Fruit fly (Drosophila melanogaster) whole organism, embryonic: ENCODE measurements around the gene Sfp33A2.

Source experiments
- ATbp ChIP-seq: fragments of 200-800 bp; sonication (Bioruptor generic); optimal IDR thresholded peaks from 2 replicates; lab custom pipeline; 2017; ENCODE audit warnings: missing biosample characterization, mild to moderate bottlenecking, missing genetic modification characterization, missing genetic modification reagents
- B-H2 ChIP-seq: fragments of 200-800 bp; sonication (Bioruptor generic); optimal IDR thresholded peaks from 2 replicates; lab custom pipeline; 2018; ENCODE audit warnings: missing biosample characterization, mild to moderate bottlenecking, missing genetic modification characterization
- CG10267 ChIP-seq: fragments of 200-800 bp; sonication (Bioruptor generic); optimal IDR thresholded peaks from 2 replicates; lab custom pipeline; 2018; ENCODE audit warnings: missing biosample characterization, mild to moderate bottlenecking, missing genetic modification characterization, moderate library complexity
- CG10543 ChIP-seq: fragments of 200-800 bp; sonication (Bioruptor generic); optimal IDR thresholded peaks from 3 replicates; lab custom pipeline; 2017; ENCODE audit warnings: missing biosample characterization, mild to moderate bottlenecking, missing genetic modification characterization, moderate library complexity
- CG11093 ChIP-seq: fragments of 200-800 bp; sonication (Bioruptor generic); IDR thresholded peaks from 3 replicates; pipeline ENCODE4 v1.3.6; 2022; ENCODE audit warnings: missing biosample characterization, missing genetic modification characterization
- CG11695 ChIP-seq: fragments of 200-800 bp; sonication (Bioruptor generic); IDR thresholded peaks from 3 replicates; pipeline ENCODE4 v1.3.6; 2022; ENCODE audit warnings: missing biosample characterization, missing genetic modification characterization
- CG11723 ChIP-seq: fragments of 200-800 bp; sonication (Bioruptor generic); optimal IDR thresholded peaks from 2 replicates; lab custom pipeline; 2017; ENCODE audit warnings: missing biosample characterization, mild to moderate bottlenecking, missing genetic modification characterization
- CG16815 ChIP-seq: fragments of 200-800 bp; sonication (Bioruptor generic); optimal IDR thresholded peaks from 3 replicates; lab custom pipeline; 2017; ENCODE audit warnings: missing biosample characterization, mild to moderate bottlenecking, missing genetic modification characterization
- CG2202 ChIP-seq: fragments of 200-800 bp; sonication (Bioruptor generic); optimal IDR thresholded peaks from 2 replicates; lab custom pipeline; 2018; ENCODE audit warnings: missing biosample characterization, mild to moderate bottlenecking, missing genetic modification characterization
- CG34224 ChIP-seq: fragments of 200-800 bp; sonication (Bioruptor generic); IDR thresholded peaks from 3 replicates; pipeline ENCODE4 v1.3.6; 2022; ENCODE audit warnings: missing biosample characterization, missing genetic modification characterization; ENCODE audit not compliant: partially characterized antibody
- CG4854 ChIP-seq: fragments of 200-800 bp; sonication (Bioruptor generic); optimal IDR thresholded peaks from 2 replicates; lab custom pipeline; 2016; ENCODE audit warnings: missing biosample characterization, missing genetic modification characterization, inconsistent platforms
- CG5953 ChIP-seq: fragments of 200-800 bp; sonication (Bioruptor generic); IDR thresholded peaks from 2 replicates; pipeline ENCODE4 v1.3.6; 2022; ENCODE audit warnings: missing biosample characterization, missing genetic modification characterization
- CG6689 ChIP-seq: fragments of 200-800 bp; sonication (Bioruptor generic); IDR thresholded peaks from 2 replicates; pipeline ENCODE4 v1.3.6; 2022; ENCODE audit warnings: missing biosample characterization, missing genetic modification characterization
- Dfd ChIP-seq, 2 experiments: fragments of >200 bp; optimal IDR thresholded peaks; 2 replicates each; lab custom pipeline; 2017; ENCODE audit warnings: missing biosample characterization in 2 of 2, missing genetic modification characterization in 2 of 2
- Dip2 ChIP-seq: fragments of 200-800 bp; sonication (Bioruptor generic); IDR thresholded peaks from 2 replicates; pipeline ENCODE4 v1.3.6; 2022; ENCODE audit warnings: missing biosample characterization, missing genetic modification characterization
- Dip3 ChIP-seq: fragments of 200-800 bp; sonication (Bioruptor generic); optimal IDR thresholded peaks from 3 replicates; lab custom pipeline; 2016; ENCODE audit warnings: missing biosample characterization, missing genetic modification characterization
- Drgx ChIP-seq: fragments of 200-800 bp; sonication (Bioruptor generic); IDR thresholded peaks from 2 replicates; pipeline ENCODE4 v1.3.6; 2022; ENCODE audit warnings: missing biosample characterization, missing genetic modification characterization
- Fer2 ChIP-seq: fragments of 200-800 bp; sonication (Bioruptor generic); optimal IDR thresholded peaks from 2 replicates; lab custom pipeline; 2018; ENCODE audit warnings: missing biosample characterization, mild to moderate bottlenecking, missing genetic modification characterization, moderate library complexity
- Hr51 ChIP-seq, 2 experiments: fragments of 200-800 bp; sonication (Bioruptor generic); optimal IDR thresholded peaks; 2 replicates in 1 of 2; 3 replicates in 1 of 2; lab custom pipeline; 2016 to 2018; ENCODE audit warnings: missing biosample characterization in 2 of 2, missing genetic modification characterization in 2 of 2, mild to moderate bottlenecking in 1 of 2, moderate library complexity in 1 of 2
- Meics ChIP-seq: fragments of 200-800 bp; sonication (Bioruptor generic); optimal IDR thresholded peaks from 2 replicates; lab custom pipeline; 2017; ENCODE audit warnings: missing biosample characterization, mild to moderate bottlenecking, missing genetic modification characterization
- Mes4 ChIP-seq: fragments of 200-800 bp; sonication (Bioruptor generic); optimal IDR thresholded peaks from 2 replicates; lab custom pipeline; 2016; ENCODE audit warnings: missing biosample characterization, missing genetic modification characterization
- Nf-YB ChIP-seq: fragments of 200-800 bp; sonication (Bioruptor generic); optimal IDR thresholded peaks from 3 replicates; lab custom pipeline; 2019; ENCODE audit warnings: missing biosample characterization, mild to moderate bottlenecking, missing genetic modification characterization, moderate library complexity
- Oli ChIP-seq: fragments of 200-800 bp; sonication (Bioruptor generic); optimal IDR thresholded peaks from 2 replicates; lab custom pipeline; 2018; ENCODE audit warnings: missing biosample characterization, mild to moderate bottlenecking, missing genetic modification characterization, moderate library complexity
- Optix ChIP-seq: fragments of 200-800 bp; sonication (Bioruptor generic); IDR thresholded peaks from 3 replicates; pipeline ENCODE4 v1.3.6; 2022; ENCODE audit warnings: missing biosample characterization, missing genetic modification characterization
- Sox102F ChIP-seq: fragments of 200-800 bp; sonication (Bioruptor generic); optimal IDR thresholded peaks from 2 replicates; lab custom pipeline; 2018; ENCODE audit warnings: missing biosample characterization, mild to moderate bottlenecking, missing genetic modification characterization, moderate library complexity
- Taf1 ChIP-seq: fragments of 200-800 bp; sonication (Bioruptor generic); IDR thresholded peaks from 2 replicates; pipeline ENCODE4 v1.3.6; 2022; ENCODE audit warnings: missing biosample characterization, missing genetic modification characterization
- amos ChIP-seq: fragments of 200-800 bp; sonication (Bioruptor generic); IDR thresholded peaks from 2 replicates; pipeline ENCODE4 v1.3.6; 2022; ENCODE audit warnings: missing biosample characterization, missing genetic modification characterization; ENCODE audit not compliant: partially characterized antibody
- bbx ChIP-seq: fragments of 200-800 bp; sonication (Bioruptor generic); IDR thresholded peaks from 2 replicates; pipeline ENCODE4 v1.3.6; 2022; ENCODE audit warnings: missing biosample characterization, missing genetic modification characterization; ENCODE audit not compliant: partially characterized antibody
- crp ChIP-seq, 2 experiments: fragments of 200-800 bp; sonication (Bioruptor generic); optimal IDR thresholded peaks; 2 replicates in 1 of 2; 3 replicates in 1 of 2; lab custom pipeline; 2017; ENCODE audit warnings: missing biosample characterization in 2 of 2, missing genetic modification characterization in 2 of 2, mild to moderate bottlenecking in 1 of 2, moderate library complexity in 1 of 2
- dan ChIP-seq: fragments of 200-800 bp; sonication (Bioruptor generic); IDR thresholded peaks from 2 replicates; pipeline ENCODE4 v1.3.6; 2022; ENCODE audit warnings: missing biosample characterization, missing genetic modification characterization
- dmrt99B ChIP-seq: fragments of 200-800 bp; sonication (Bioruptor generic); optimal IDR thresholded peaks from 2 replicates; lab custom pipeline; 2018; ENCODE audit warnings: missing biosample characterization, mild to moderate bottlenecking, missing genetic modification characterization, moderate library complexity
- gem ChIP-seq: fragments of 200-800 bp; sonication (Bioruptor generic); optimal IDR thresholded peaks from 2 replicates; lab custom pipeline; 2019; ENCODE audit warnings: missing biosample characterization, mild to moderate bottlenecking, missing genetic modification characterization, moderate library complexity
- gro ChIP-seq: fragments of 200-800 bp; sonication (Bioruptor generic); optimal IDR thresholded peaks from 2 replicates; lab custom pipeline; 2016; ENCODE audit warnings: missing biosample characterization, missing genetic modification characterization
- inv ChIP-seq: fragments of 200-800 bp; sonication (Bioruptor generic); IDR thresholded peaks from 2 replicates; pipeline ENCODE4 v1.3.6; 2022; ENCODE audit warnings: missing biosample characterization, missing genetic modification characterization; ENCODE audit not compliant: partially characterized antibody
- lab ChIP-seq: fragments of 200-800 bp; sonication (Bioruptor generic); optimal IDR thresholded peaks from 3 replicates; lab custom pipeline; 2017; ENCODE audit warnings: missing biosample characterization, missing genetic modification characterization, mild to moderate bottlenecking, moderate library complexity, missing genetic modification reagents
- luna ChIP-seq: fragments of 200-800 bp; sonication (Bioruptor generic); optimal IDR thresholded peaks from 2 replicates; lab custom pipeline; 2016; ENCODE audit warnings: missing biosample characterization, missing genetic modification characterization
- nau ChIP-seq: fragments of 200-800 bp; sonication (Bioruptor generic); optimal IDR thresholded peaks from 3 replicates; lab custom pipeline; 2017; ENCODE audit warnings: missing biosample characterization, mild to moderate bottlenecking, missing genetic modification characterization, missing genetic modification reagents
- org-1 ChIP-seq: fragments of 200-800 bp; sonication (Bioruptor generic); optimal IDR thresholded peaks from 2 replicates; lab custom pipeline; 2017; ENCODE audit warnings: missing biosample characterization, missing genetic modification characterization
- otp ChIP-seq: fragments of 200-800 bp; sonication (Bioruptor generic); IDR thresholded peaks from 3 replicates; pipeline ENCODE4, ENCODE4 v1.3.6; 2022; ENCODE audit warnings: missing biosample characterization, missing genetic modification characterization
- peb ChIP-seq: fragments of 200-800 bp; sonication (Bioruptor generic); IDR thresholded peaks from 2 replicates; pipeline ENCODE4 v1.3.6; 2022; ENCODE audit warnings: missing biosample characterization, missing genetic modification characterization
- ranshi ChIP-seq: fragments of 200-800 bp; sonication (Bioruptor generic); IDR thresholded peaks from 2 replicates; pipeline ENCODE4 v1.3.6; 2022; ENCODE audit warnings: missing biosample characterization, missing genetic modification characterization
- sens-2 ChIP-seq: fragments of 200-800 bp; sonication (Bioruptor generic); IDR thresholded peaks from 2 replicates; pipeline ENCODE4 v1.3.6; 2022; ENCODE audit warnings: missing biosample characterization, missing genetic modification characterization
- slbo ChIP-seq: fragments of 200-800 bp; sonication (Bioruptor generic); IDR thresholded peaks from 2 replicates; pipeline ENCODE4 v1.3.6; 2022; ENCODE audit warnings: missing biosample characterization, missing genetic modification characterization
- sug ChIP-seq: fragments of 200-800 bp; optimal IDR thresholded peaks from 2 replicates; lab custom pipeline; 2019; ENCODE audit warnings: missing biosample characterization, mild to moderate bottlenecking, missing genetic modification characterization, moderate library complexity
- tup ChIP-seq: fragments of 200-800 bp; sonication (Bioruptor generic); optimal IDR thresholded peaks from 2 replicates; lab custom pipeline; 2016; ENCODE audit warnings: missing biosample characterization, mild to moderate bottlenecking, missing genetic modification characterization, moderate library complexity

The Sfp33A2 gene

DNA sequence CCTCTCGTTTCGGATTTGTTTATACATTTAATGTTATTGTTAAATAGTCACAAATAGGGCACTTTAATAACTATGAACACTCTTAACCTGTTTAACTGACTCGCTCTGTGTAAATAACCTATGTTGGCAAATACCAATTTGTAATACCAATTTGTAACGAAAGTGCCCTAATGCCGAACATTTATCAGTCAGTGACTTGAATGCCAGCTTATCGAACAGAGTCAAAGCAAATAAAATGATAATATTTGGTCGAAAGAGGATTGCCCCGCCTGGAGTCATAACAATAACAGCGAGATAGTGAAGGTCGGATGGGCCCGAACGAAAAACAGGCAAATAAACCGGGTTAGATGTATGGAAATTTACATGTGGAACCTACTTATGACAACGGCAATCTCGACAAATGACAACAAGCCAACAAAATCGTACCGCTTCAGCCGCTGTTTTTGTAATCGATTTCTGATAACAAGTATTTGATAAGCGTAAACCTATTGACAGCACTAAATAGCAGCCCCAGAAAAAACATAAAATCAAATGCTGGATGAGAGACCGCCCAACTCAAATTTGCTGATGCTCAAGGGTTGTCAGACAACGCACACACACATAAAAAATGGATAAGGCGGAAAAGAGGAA lies 7.8 kb downstream of the Sfp33A2 start (continued):
- TF ChIP-seq ATbp (peak; percentile 46), sug (peak; percentile 46), CG16815 (no peak)
- TF ChIP-seq, all 482 proteins: peak for 45

dm6 chr2L:11846926-11847325 lies 9.4 kb downstream of the Sfp33A2 start, which contains the start of gene Mal-B1:
TSS of gene Mal-B1 (plus strand) at chr2L:11847226.
- TF ChIP-seq CG11695 (no peak), nau (no peak), otp (GFP tag; lab: Robert Waterston, UW) (no peak), CG4854 (GFP tag; lab: Kevin White, UChicago) (no peak), CG11093 (GFP tag; lab: Robert Waterston, UW) (no peak)
- TF ChIP-seq, all 482 proteins: peak for 0

DNA sequence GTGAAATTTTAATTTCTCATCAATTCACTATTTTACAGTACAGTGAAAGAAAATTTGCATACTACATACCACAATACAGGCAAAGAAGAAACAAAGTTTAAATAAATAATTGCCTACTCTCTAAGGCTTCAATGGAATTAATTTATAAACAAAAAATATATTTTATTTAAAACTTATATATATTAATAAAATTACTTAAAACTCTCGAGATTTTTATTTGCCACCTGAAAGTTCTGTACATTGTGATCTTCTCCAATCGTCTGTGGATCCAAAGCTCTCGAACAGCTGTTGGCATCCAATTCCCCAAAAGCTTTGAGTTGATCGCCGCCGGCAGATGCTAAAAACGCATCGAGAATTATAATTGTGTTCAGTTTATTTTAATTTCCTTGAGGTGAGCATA lies 12.1 kb downstream of the Sfp33A2 start, which contains the start of gene Mal-B2:
Gene Mal-B2, plus strand, starts transcription at position 301 of the 400 bp plus-strand sequence.
- TF ChIP-seq CG34224: no peak
- TF ChIP-seq gem (tag; lab: Kevin White, UChicago): peak; percentile 47
- no peak for TF ChIP-seq sens-2
- TF ChIP-seq crp (GFP tag; optimal IDR thresholded peaks at IDR 0.05; lab: Kevin White, UChicago): peak in 1 of 2 experiments; percentile 22
- TF ChIP-seq Meics (GFP tag; lab: Kevin White, UChicago): peak; percentile 2
- TF ChIP-seq CG5953: no peak
- no peak for TF ChIP-seq Taf1 (GFP tag; lab: Robert Waterston, UW)
- TF ChIP-seq CG6689 (GFP tag; lab: Robert Waterston, UW): peak; percentile 39; the same call in 1 of the 2 replicates
- TF ChIP-seq B-H2 (GFP tag; lab: Kevin White, UChicago): no peak
- TF ChIP-seq tup: no peak
- TF ChIP-seq slbo (GFP tag; lab: Robert Waterston, UW): 0 out of 2 replicates have a peak, but pooled peaks have one; percentile 25
- no peak for TF ChIP-seq amos (GFP tag; lab: Robert Waterston, UW)
- no peak for TF ChIP-seq Fer2 (tag; lab: Kevin White, UChicago)
- no peak for TF ChIP-seq inv (GFP tag; lab: Robert Waterston, UW)
- TF ChIP-seq Dip2: no peak
- TF ChIP-seq Optix (GFP tag; lab: Robert Waterston, UW): no peak
- TF ChIP-seq Hr51 (GFP tag; optimal IDR thresholded peaks at IDR 0.05; lab: Kevin White, UChicago): peak in 1 of 2 experiments; percentile 15
- peak; percentile 7 for TF ChIP-seq dmrt99B (tag; lab: Kevin White, UChicago)
- TF ChIP-seq CG2202 (tag; lab: Kevin White, UChicago): no peak
- TF ChIP-seq Sox102F (GFP tag; lab: Kevin White, UChicago): peak; percentile 29

DNA sequence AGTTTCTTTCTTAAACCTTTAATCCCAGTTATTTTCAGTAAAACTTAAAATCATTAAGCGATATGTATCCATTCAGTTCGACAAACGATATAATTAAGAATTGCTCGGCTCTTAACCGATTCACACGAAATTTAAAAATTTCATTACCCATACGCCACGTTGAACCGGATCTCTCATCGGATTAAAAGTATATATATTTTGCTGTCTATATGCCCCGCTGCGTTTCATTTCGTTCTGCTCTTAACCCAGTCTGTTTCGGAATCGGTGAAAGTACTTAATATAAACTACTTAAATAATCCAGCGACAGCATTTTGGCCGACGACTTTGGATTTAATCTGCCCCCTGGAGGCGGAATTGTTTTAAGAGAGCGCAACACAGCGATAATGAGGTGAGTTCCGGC lies 15.6 kb downstream of the Sfp33A2 start, which contains the start of gene CG42751:
Gene CG42751, plus strand, starts transcription at position 301 of the 400 bp plus-strand sequence.
- TF ChIP-seq otp (GFP tag; lab: Robert Waterston, UW) (no peak), dan (no peak), CG11723 (GFP tag; lab: Kevin White, UChicago) (no peak), CG11695 (no peak), Nf-YB (no peak), Drgx (GFP tag; lab: Robert Waterston, UW) (no peak), bbx (no peak), org-1 (no peak), Mes4 (GFP tag; lab: Kevin White, UChicago) (no peak), lab (no peak), gro (GFP tag; lab: Kevin White, UChicago) (no peak), CG10267 (tag; lab: Kevin White, UChicago) (no peak), Dfd (GFP tag; optimal IDR thresholded peaks at IDR 0.05; lab: Kevin White, UChicago) (no peak), ranshi (no peak), luna (GFP tag; lab: Kevin White, UChicago) (no peak), amos (GFP tag; lab: Robert Waterston, UW) (no peak), peb (GFP tag; lab: Robert Waterston, UW) (no peak), CG10543 (GFP tag; lab: Kevin White, UChicago) (no peak), Dip3 (GFP tag; lab: Kevin White, UChicago) (no peak), Oli (tag; lab: Kevin White, UChicago) (no peak)
- TF ChIP-seq, all 482 proteins: peak for 0
